Fruit fly (Drosophila melanogaster): Measurements from ENCODE around the gene Nhe1.
A peak's percentile ranks its signal among the peaks of the same experiment; 100 is the strongest.

The Nhe1 gene

DNA sequence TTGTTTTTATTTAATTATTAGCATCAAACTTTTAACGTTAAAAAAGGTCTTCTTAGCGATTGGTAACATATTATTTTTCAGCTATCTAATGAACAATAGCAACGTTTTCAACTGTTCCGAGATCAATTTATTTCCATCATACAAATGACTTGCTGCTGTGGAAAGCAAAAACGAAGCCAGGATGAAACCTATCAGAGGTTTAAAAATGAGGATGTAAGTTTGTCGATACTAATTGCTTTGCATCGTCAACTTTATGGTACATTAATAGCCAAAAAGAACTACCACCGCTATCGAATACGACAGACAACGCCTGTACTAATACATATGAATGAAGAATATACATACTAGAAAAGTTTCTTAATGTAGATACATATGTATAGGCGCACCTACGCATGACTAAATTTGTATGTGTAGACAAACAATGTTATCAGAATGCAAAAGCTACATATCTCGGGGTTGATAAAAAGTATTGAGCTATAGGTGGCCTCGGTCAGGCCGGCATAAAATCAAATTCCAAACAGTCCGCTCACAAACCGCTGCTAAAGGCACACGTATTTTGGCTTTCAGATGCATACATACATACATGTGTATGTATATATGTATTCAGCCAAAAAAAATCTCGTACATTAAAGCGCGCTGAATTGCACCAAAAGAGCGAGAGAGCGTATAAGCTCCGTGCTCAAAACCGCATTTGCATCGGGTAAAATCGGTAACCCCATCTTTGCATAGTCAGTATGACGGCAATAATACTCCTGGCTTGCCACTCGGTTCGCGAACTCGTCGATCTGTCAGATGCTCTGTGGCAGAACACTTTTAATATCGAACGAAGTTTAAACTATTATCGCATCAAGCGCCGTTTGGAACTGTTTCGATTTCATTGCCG, 34.4 kb downstream of the Nhe1 start (continued):
- peak; percentile 12; the same call in 1 of the 3 replicates for TF ChIP-seq knrl (GFP tag; IDR thresholded peaks at IDR 0.05; ENCODE audit: partially characterized antibody)
- TF ChIP-seq Sry-δ (GFP tag; optimal IDR thresholded peaks at IDR 0.05) = peak; percentile 51
- peak; percentile 24; the same call in 1 of the 3 replicates for TF ChIP-seq ci (GFP tag; IDR thresholded peaks at IDR 0.05)
- TF ChIP-seq sd (tag; optimal IDR thresholded peaks at IDR 0.05) = peak; percentile 98
- TF ChIP-seq esg (GFP tag; conservative IDR thresholded peaks at IDR 0.05) = no peak
- no peak for TF ChIP-seq Meics (GFP tag; optimal IDR thresholded peaks at IDR 0.05)
- TF ChIP-seq CG10543 (GFP tag; optimal IDR thresholded peaks at IDR 0.05) = peak; percentile 20
- TF ChIP-seq schlank (tag; optimal IDR thresholded peaks at IDR 0.05) = no peak
- no peak for TF ChIP-seq run (tag; optimal IDR thresholded peaks at IDR 0.05)
- TF ChIP-seq CrebB (tag; optimal IDR thresholded peaks at IDR 0.05) = no peak
- TF ChIP-seq gfzf (GFP tag; optimal IDR thresholded peaks at IDR 0.05) = no peak
- TF ChIP-seq hkb (optimal IDR thresholded peaks at IDR 0.05) = no peak
- TF ChIP-seq hkb (GFP tag; IDR thresholded peaks at IDR 0.05) = no peak
- no peak for TF ChIP-seq nerfin-1 (tag; optimal IDR thresholded peaks at IDR 0.05)
- no peak for TF ChIP-seq fd96Cb (tag; optimal IDR thresholded peaks at IDR 0.05)
- TF ChIP-seq CG6272 (GFP tag; IDR thresholded peaks at IDR 0.05) = no peak
- no peak for TF ChIP-seq Six4 (GFP tag; optimal IDR thresholded peaks at IDR 0.05)
- TF ChIP-seq Chrac-16 (GFP tag; optimal IDR thresholded peaks at IDR 0.05) = no peak
- no peak for TF ChIP-seq Dfd (GFP tag; optimal IDR thresholded peaks at IDR 0.05)
- no peak for TF ChIP-seq CG16815 (GFP tag; optimal IDR thresholded peaks at IDR 0.05)
- TF ChIP-seq CG9817 (tag; optimal IDR thresholded peaks at IDR 0.05) = no peak
- TF ChIP-seq GATAe (GFP tag; conservative IDR thresholded peaks at IDR 0.05) = peak; percentile 53
- TF ChIP-seq eyg (GFP tag; optimal IDR thresholded peaks at IDR 0.05) = no peak
- TF ChIP-seq grau (tag; optimal IDR thresholded peaks at IDR 0.05) = no peak
- no peak for TF ChIP-seq Ada2b (GFP tag; IDR thresholded peaks at IDR 0.05)
- TF ChIP-seq Dek (tag; optimal IDR thresholded peaks at IDR 0.05) = no peak
- no peak for TF ChIP-seq en (GFP tag; optimal IDR thresholded peaks at IDR 0.05)
- TF ChIP-seq Bdp1 (GFP tag; optimal IDR thresholded peaks at IDR 0.05) = no peak
- TF ChIP-seq prd (optimal IDR thresholded peaks at IDR 0.05) = no peak
- no peak for TF ChIP-seq prd (GFP tag; IDR thresholded peaks at IDR 0.05)
- no peak for TF ChIP-seq Sin3A (optimal IDR thresholded peaks at IDR 0.05)
- no peak for TF ChIP-seq E2f1 (GFP tag; IDR thresholded peaks at IDR 0.05)
- TF ChIP-seq CG17612 (GFP tag; IDR thresholded peaks at IDR 0.05) = no peak
- peak; percentile 24 for TF ChIP-seq sug (tag; optimal IDR thresholded peaks at IDR 0.05)
- no peak for TF ChIP-seq HLH3B (GFP tag; IDR thresholded peaks at IDR 0.05)
- TF ChIP-seq lbe (GFP tag; optimal IDR thresholded peaks at IDR 0.05) = peak; percentile 30
- TF ChIP-seq org-1 (GFP tag; optimal IDR thresholded peaks at IDR 0.05) = no peak
- TF ChIP-seq CG5245 (GFP tag; optimal IDR thresholded peaks at IDR 0.05) = no peak
- no peak for TF ChIP-seq CG4730 (GFP tag; IDR thresholded peaks at IDR 0.05)
- no peak for TF ChIP-seq CG17912 (GFP tag; optimal IDR thresholded peaks at IDR 0.05)
- no peak for TF ChIP-seq Rx (GFP tag; IDR thresholded peaks at IDR 0.05)
- TF ChIP-seq stc (GFP tag; IDR thresholded peaks at IDR 0.05) = no peak
- no peak for TF ChIP-seq CG17328 (GFP tag; IDR thresholded peaks at IDR 0.05)
- TF ChIP-seq CG5180 (GFP tag; optimal IDR thresholded peaks at IDR 0.05) = no peak
- no peak for TF ChIP-seq CG4854 (GFP tag; optimal IDR thresholded peaks at IDR 0.05)
- TF ChIP-seq CG3065 (GFP tag; optimal IDR thresholded peaks at IDR 0.05) = no peak
- TF ChIP-seq CG18262 (tag; optimal IDR thresholded peaks at IDR 0.05) = no peak
- no peak for TF ChIP-seq Mes4 (GFP tag; optimal IDR thresholded peaks at IDR 0.05)
- 0 out of 2 replicates have a peak, but pooled peaks have one; percentile 13 for TF ChIP-seq sna (GFP tag; IDR thresholded peaks at IDR 0.05; ENCODE audit: partially characterized antibody)
- TF ChIP-seq CG8290 (GFP tag; optimal IDR thresholded peaks at IDR 0.05) = no peak
- peak in 1 of 2 experiments; percentile 42 for TF ChIP-seq CG8290 (tag; optimal IDR thresholded peaks at IDR 0.05)

Measured in whole organism, embryonic.